Worm (Caenorhabditis elegans) whole organism, L4 larva: Measurements from ENCODE around the gene ptc-3.

Source experiments
- ama-1 ChIP-seq: fragments of 150-350 bp; optimal IDR thresholded peaks from 2 replicates; lab custom pipeline; 2014; ENCODE audit warnings: inconsistent platforms, mixed read lengths
- ceh-32 ChIP-seq: sonication (generic microtip); optimal IDR thresholded peaks from 2 replicates; lab custom pipeline; 2016; ENCODE audit warnings: mild to moderate bottlenecking, missing genetic modification characterization, missing compliant biosample characterization; ENCODE audit not compliant: poor library complexity
- daf-19 ChIP-seq: fragments of 200-800 bp; sonication (Bioruptor generic); conservative IDR thresholded peaks from 2 replicates; pipeline ENCODE4 v1.3.6; 2022; ENCODE audit warnings: missing genetic modification characterization, missing compliant biosample characterization
- egl-27 ChIP-seq: sonication (generic microtip); optimal IDR thresholded peaks from 3 replicates; lab custom pipeline; 2017; ENCODE audit warnings: missing biosample characterization, missing genetic modification reagents, missing genetic modification characterization
- nhr-237 ChIP-seq: sonication (generic microtip); optimal IDR thresholded peaks from 2 replicates; lab custom pipeline; 2017; ENCODE audit warnings: missing biosample characterization, missing genetic modification characterization
- spr-1 ChIP-seq: sonication (generic microtip); optimal IDR thresholded peaks from 2 replicates; lab custom pipeline; 2016; ENCODE audit warnings: mild to moderate bottlenecking, missing genetic modification characterization, missing compliant biosample characterization
- zag-1 ChIP-seq: fragments of 150-350 bp; optimal IDR thresholded peaks from 2 replicates; lab custom pipeline; 2014; ENCODE audit warnings: missing biosample characterization, missing genetic modification characterization
- zfp-3 ChIP-seq: fragments of 200-800 bp; sonication (Bioruptor generic); conservative IDR thresholded peaks from 2 replicates; pipeline ENCODE4 v1.3.6; 2022; ENCODE audit warnings: missing genetic modification reagents, missing genetic modification characterization, missing compliant biosample characterization

DNA sequence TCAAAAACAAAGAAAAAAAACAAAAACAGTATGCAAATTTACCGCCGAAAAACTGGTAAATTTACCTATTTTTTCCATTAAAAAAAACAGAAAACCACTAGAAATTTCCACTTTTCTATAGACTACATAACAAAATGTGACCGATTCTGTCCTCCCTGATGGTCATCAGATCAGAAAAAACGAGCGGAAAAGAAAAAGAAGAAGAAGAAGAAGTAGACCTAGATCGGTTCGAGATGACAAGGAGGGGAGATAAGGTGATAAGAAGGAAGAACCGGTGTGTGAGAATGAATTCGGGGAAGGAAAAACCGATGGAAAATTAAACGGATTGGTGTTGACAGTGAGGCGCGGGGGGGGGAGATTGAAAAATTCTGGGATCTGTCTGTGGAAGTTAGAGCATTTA lies 3.7 kb upstream of the ptc-3 start:
- TF ChIP-seq egl-27 (tag; lab: Kevin White, UChicago) (no peak), nhr-237 (tag; lab: Kevin White, UChicago) (no peak), daf-19 (GFP tag; lab: Robert Waterston, UW) (no peak), spr-1 (tag; lab: Kevin White, UChicago) (no peak), ama-1 (lab: Kevin White, UChicago) (no peak), zfp-3 (no peak), zag-1 (tag; lab: Kevin White, UChicago) (no peak), ceh-32 (tag; lab: Kevin White, UChicago) (no peak)
